Fruit fly (Drosophila melanogaster) whole organism, embryonic: Measurements from ENCODE around the gene Aef1.
A peak's percentile ranks its signal among the peaks of the same experiment; 100 is the strongest.

Source experiments
- B-H1 ChIP-seq: fragments of 200-800 bp; sonication (Bioruptor generic); IDR thresholded peaks from 3 replicates; pipeline ENCODE4 v1.3.6; 2022; ENCODE audit warnings: missing biosample characterization, missing genetic modification characterization
- Blimp-1 ChIP-seq: fragments of 200-800 bp; sonication (Bioruptor generic); optimal IDR thresholded peaks from 3 replicates; lab custom pipeline; 2018; ENCODE audit warnings: missing biosample characterization, missing genetic modification characterization, mild to moderate bottlenecking, moderate library complexity, missing genetic modification reagents
- CG10274 ChIP-seq: fragments of 200-800 bp; sonication (Bioruptor generic); optimal IDR thresholded peaks from 3 replicates; lab custom pipeline; 2017; ENCODE audit warnings: missing biosample characterization, mild to moderate bottlenecking, missing genetic modification characterization
- CG10321 ChIP-seq: fragments of 200-800 bp; sonication (Bioruptor generic); IDR thresholded peaks from 2 replicates; pipeline ENCODE4 v1.3.6; 2022; ENCODE audit warnings: missing biosample characterization, missing genetic modification characterization
- CG10959 ChIP-seq: fragments of 200-800 bp; sonication (Bioruptor generic); IDR thresholded peaks from 2 replicates; pipeline ENCODE4 v1.3.6; 2022; ENCODE audit warnings: missing biosample characterization, missing genetic modification characterization
- CG11696 ChIP-seq: fragments of 200-800 bp; sonication (Bioruptor generic); IDR thresholded peaks from 2 replicates; pipeline ENCODE4 v1.3.6; 2022; ENCODE audit warnings: missing biosample characterization, missing genetic modification characterization
- CG1233 ChIP-seq: fragments of 200-800 bp; sonication (Bioruptor generic); optimal IDR thresholded peaks from 4 replicates; lab custom pipeline; 2018; ENCODE audit warnings: missing biosample characterization, mild to moderate bottlenecking, missing genetic modification characterization
- CG12942 ChIP-seq: fragments of 200-800 bp; sonication (Bioruptor generic); optimal IDR thresholded peaks from 3 replicates; lab custom pipeline; 2016; ENCODE audit warnings: missing biosample characterization, missing genetic modification characterization
- CG17328 ChIP-seq: fragments of 200-800 bp; sonication (Bioruptor generic); IDR thresholded peaks from 2 replicates; pipeline ENCODE4 v1.3.6; 2022; ENCODE audit warnings: missing biosample characterization, missing genetic modification characterization
- CG17385 ChIP-seq: fragments of 200-800 bp; sonication (Bioruptor generic); optimal IDR thresholded peaks from 3 replicates; lab custom pipeline; 2018; ENCODE audit warnings: missing biosample characterization, mild to moderate bottlenecking, missing genetic modification characterization
- CG18262 ChIP-seq: fragments of 200-800 bp; optimal IDR thresholded peaks from 3 replicates; lab custom pipeline; 2019; ENCODE audit warnings: missing biosample characterization, mild to moderate bottlenecking, missing genetic modification characterization, moderate library complexity
- CG4360 ChIP-seq: fragments of 200-800 bp; sonication (Bioruptor generic); IDR thresholded peaks from 2 replicates; pipeline ENCODE4 v1.3.6; 2022; ENCODE audit warnings: missing biosample characterization, missing genetic modification characterization
- CG4730 ChIP-seq: fragments of 200-800 bp; sonication (Bioruptor generic); IDR thresholded peaks from 2 replicates; pipeline ENCODE4 v1.3.6; 2022; ENCODE audit warnings: missing biosample characterization, missing genetic modification characterization
- Camta ChIP-seq: fragments of 200-800 bp; sonication (Bioruptor generic); optimal IDR thresholded peaks from 2 replicates; lab custom pipeline; 2016; ENCODE audit warnings: missing biosample characterization, missing genetic modification characterization
- CoRest ChIP-seq: fragments of 200-800 bp; sonication (Bioruptor generic); optimal IDR thresholded peaks from 3 replicates; lab custom pipeline; 2018; ENCODE audit warnings: missing biosample characterization, mild to moderate bottlenecking, missing genetic modification characterization, moderate library complexity
- D19A ChIP-seq: fragments of 200-800 bp; optimal IDR thresholded peaks from 3 replicates; lab custom pipeline; 2019; ENCODE audit warnings: missing biosample characterization, mild to moderate bottlenecking, missing genetic modification characterization, moderate library complexity
- Deaf1 ChIP-seq: fragments of 200-800 bp; optimal IDR thresholded peaks from 3 replicates; lab custom pipeline; 2019; ENCODE audit warnings: missing biosample characterization, mild to moderate bottlenecking, missing genetic modification characterization, moderate library complexity
- Drgx ChIP-seq: fragments of 200-800 bp; sonication (Bioruptor generic); IDR thresholded peaks from 2 replicates; pipeline ENCODE4 v1.3.6; 2022; ENCODE audit warnings: missing biosample characterization, missing genetic modification characterization
- Ets97D ChIP-seq: fragments of 200-800 bp; sonication (Bioruptor generic); optimal IDR thresholded peaks from 3 replicates; lab custom pipeline; 2016; ENCODE audit warnings: missing biosample characterization, missing genetic modification characterization
- HLHmδ ChIP-seq: fragments of 200-800 bp; sonication (Bioruptor generic); optimal IDR thresholded peaks from 2 replicates; lab custom pipeline; 2018; ENCODE audit warnings: missing biosample characterization, mild to moderate bottlenecking, missing genetic modification characterization, moderate library complexity
- HmgD ChIP-seq: fragments of 200-800 bp; sonication (Bioruptor generic); optimal IDR thresholded peaks from 3 replicates; lab custom pipeline; 2016; ENCODE audit warnings: missing biosample characterization, missing genetic modification characterization
- Hmr ChIP-seq: fragments of 200-800 bp; sonication (Bioruptor generic); optimal IDR thresholded peaks from 3 replicates; lab custom pipeline; 2017; ENCODE audit warnings: mild to moderate bottlenecking, missing biosample characterization, missing genetic modification reagents, missing genetic modification characterization
- Neu2 ChIP-seq: fragments of 200-800 bp; sonication (Bioruptor generic); optimal IDR thresholded peaks from 3 replicates; lab custom pipeline; 2016; ENCODE audit warnings: missing biosample characterization, missing genetic modification characterization, borderline replicate concordance
- Nf-YC ChIP-seq: fragments of 200-800 bp; optimal IDR thresholded peaks from 3 replicates; lab custom pipeline; 2019; ENCODE audit warnings: missing biosample characterization, mild to moderate bottlenecking, missing genetic modification characterization, moderate library complexity
- Oaz ChIP-seq: fragments of 200-800 bp; sonication (Bioruptor generic); IDR thresholded peaks from 2 replicates; pipeline ENCODE4 v1.3.6; 2022; ENCODE audit warnings: missing biosample characterization, missing genetic modification characterization
- ap ChIP-seq: fragments of 200-800 bp; sonication (Bioruptor generic); IDR thresholded peaks from 2 replicates; pipeline ENCODE4 v1.3.6; 2022; ENCODE audit warnings: missing biosample characterization, missing genetic modification characterization
- ase ChIP-seq: fragments of 200-800 bp; sonication (Bioruptor generic); IDR thresholded peaks from 3 replicates; pipeline ENCODE4 v1.3.6; 2022; ENCODE audit warnings: missing biosample characterization, missing genetic modification characterization
- bbx ChIP-seq: fragments of 200-800 bp; sonication (Bioruptor generic); IDR thresholded peaks from 2 replicates; pipeline ENCODE4 v1.3.6; 2022; ENCODE audit warnings: missing biosample characterization, missing genetic modification characterization; ENCODE audit not compliant: partially characterized antibody
- bsh ChIP-seq, 2 experiments: fragments of 200-800 bp; sonication (Bioruptor generic); optimal IDR thresholded peaks; 2 replicates each; lab custom pipeline; 2017 to 2018; ENCODE audit warnings: mild to moderate bottlenecking in 2 of 2, missing biosample characterization in 2 of 2, missing genetic modification characterization in 2 of 2, moderate library complexity in 1 of 2
- btn ChIP-seq: fragments of 200-800 bp; sonication (Bioruptor generic); optimal IDR thresholded peaks from 2 replicates; lab custom pipeline; 2016; ENCODE audit warnings: missing biosample characterization, missing genetic modification characterization
- chinmo ChIP-seq: fragments of 200-800 bp; sonication (Bioruptor generic); IDR thresholded peaks from 4 replicates; pipeline ENCODE4 v1.3.6; 2022; ENCODE audit warnings: missing biosample characterization, missing genetic modification characterization; ENCODE audit not compliant: partially characterized antibody
- crp ChIP-seq, 2 experiments: fragments of 200-800 bp; sonication (Bioruptor generic); optimal IDR thresholded peaks; 2 replicates in 1 of 2; 3 replicates in 1 of 2; lab custom pipeline; 2017; ENCODE audit warnings: missing biosample characterization in 2 of 2, missing genetic modification characterization in 2 of 2, mild to moderate bottlenecking in 1 of 2, moderate library complexity in 1 of 2
- danr ChIP-seq: fragments of 200-800 bp; sonication (Bioruptor generic); IDR thresholded peaks from 2 replicates; pipeline ENCODE4 v1.3.6; 2022; ENCODE audit warnings: missing biosample characterization, missing genetic modification characterization
- gcm ChIP-seq: fragments of 200-800 bp; sonication (Bioruptor generic); optimal IDR thresholded peaks from 2 replicates; lab custom pipeline; 2019; ENCODE audit warnings: missing biosample characterization, mild to moderate bottlenecking, missing genetic modification characterization, moderate library complexity
- hkb ChIP-seq, 2 experiments: fragments of 200-800 bp in 1 of 2; fragments of >200 bp in 1 of 2; sonication (Bioruptor generic) in 1 of 2; IDR thresholded peaks in 1 of 2; optimal IDR thresholded peaks in 1 of 2; 2 replicates each; pipeline versions ENCODE4 v1.3.6 to Lab custom; 2017 to 2022; ENCODE audit warnings: missing biosample characterization in 1 of 2, missing genetic modification characterization in 1 of 2
- kay ChIP-seq: fragments of 200-800 bp; sonication (Bioruptor generic); optimal IDR thresholded peaks from 2 replicates; lab custom pipeline; 2016; ENCODE audit warnings: missing biosample characterization, missing genetic modification characterization
- lmd ChIP-seq: fragments of 200-800 bp; sonication (Bioruptor generic); IDR thresholded peaks from 2 replicates; pipeline ENCODE4 v1.3.6; 2022; ENCODE audit warnings: missing biosample characterization, missing genetic modification characterization
- lov ChIP-seq, 2 experiments: fragments of 200-800 bp in 1 of 2; fragments of >200 bp in 1 of 2; sonication (Bioruptor generic) in 1 of 2; IDR thresholded peaks in 1 of 2; optimal IDR thresholded peaks in 1 of 2; 2 replicates in 1 of 2; 3 replicates in 1 of 2; pipeline versions ENCODE4 v1.3.6 to Lab custom; 2017 to 2022; ENCODE audit warnings: missing biosample characterization in 1 of 2, missing genetic modification characterization in 1 of 2
- mirr ChIP-seq: fragments of 200-800 bp; sonication (Bioruptor generic); optimal IDR thresholded peaks from 3 replicates; lab custom pipeline; 2018; ENCODE audit warnings: missing biosample characterization, mild to moderate bottlenecking, missing genetic modification characterization
- mld ChIP-seq: fragments of 200-800 bp; sonication (Bioruptor generic); IDR thresholded peaks from 3 replicates; pipeline ENCODE4 v1.3.6; 2022; ENCODE audit warnings: missing biosample characterization, missing genetic modification characterization; ENCODE audit not compliant: partially characterized antibody
- oc ChIP-seq: fragments of 200-800 bp; sonication (Bioruptor generic); optimal IDR thresholded peaks from 2 replicates; lab custom pipeline; 2018; ENCODE audit warnings: missing biosample characterization, mild to moderate bottlenecking, missing genetic modification characterization, moderate library complexity
- sens ChIP-seq: fragments of 200-800 bp; sonication (Bioruptor generic); peaks from one replicate; lab custom pipeline; 2016; ENCODE audit warnings: missing biosample characterization, missing genetic modification characterization
- shn ChIP-seq: fragments of 200-800 bp; sonication (Bioruptor generic); optimal IDR thresholded peaks from 3 replicates; lab custom pipeline; 2016; ENCODE audit warnings: missing biosample characterization, missing genetic modification characterization
- tin ChIP-seq: fragments of 200-800 bp; sonication (Bioruptor generic); optimal IDR thresholded peaks from 3 replicates; lab custom pipeline; 2016; ENCODE audit warnings: missing biosample characterization, missing genetic modification characterization
- tll ChIP-seq, 2 experiments: fragments of 200-800 bp in 1 of 2; fragments of >200 bp in 1 of 2; sonication (Bioruptor generic) in 1 of 2; optimal IDR thresholded peaks; 2 replicates each; lab custom pipeline; 2017 to 2019; ENCODE audit warnings: missing biosample characterization in 2 of 2, missing genetic modification characterization in 2 of 2, mild to moderate bottlenecking in 1 of 2, moderate library complexity in 1 of 2
- trh ChIP-seq: fragments of 200-800 bp; sonication (Bioruptor generic); optimal IDR thresholded peaks from 2 replicates; lab custom pipeline; 2016; ENCODE audit warnings: missing biosample characterization, missing genetic modification characterization
- ttk ChIP-seq: fragments of 200-800 bp; sonication (Bioruptor generic); IDR thresholded peaks from 2 replicates; pipeline ENCODE4 v2.1.2; 2022; ENCODE audit warnings: missing biosample characterization, missing genetic modification characterization
- vvl ChIP-seq: fragments of 200-800 bp; sonication (Bioruptor generic); IDR thresholded peaks from 2 replicates; pipeline ENCODE4 v1.3.6; 2022; ENCODE audit warnings: missing biosample characterization, missing genetic modification characterization
- wdn ChIP-seq: fragments of 200-800 bp; sonication (Bioruptor generic); IDR thresholded peaks from 2 replicates; pipeline ENCODE4 v1.3.6; 2022; ENCODE audit warnings: missing biosample characterization, missing genetic modification characterization

The Aef1 gene

dm6 chr3L:21476429-21477006 lies 43.3 kb downstream of the Aef1 start, which contains the start of gene croc (continued):
- TF ChIP-seq Camta (GFP tag; lab: Kevin White, UChicago) (no peak), B-H1 (no peak), mld (GFP tag; lab: Robert Waterston, UW) (no peak), gcm (GFP tag; lab: Kevin White, UChicago) (peak; percentile 94), kay (GFP tag; lab: Kevin White, UChicago) (no peak), Ets97D (GFP tag; lab: Kevin White, UChicago) (peak; percentile 40), CG4730 (GFP tag; lab: Robert Waterston, UW) (no peak), shn (GFP tag; lab: Kevin White, UChicago) (no peak), CoRest (tag; lab: Kevin White, UChicago) (peak; percentile 61), CG11696 (GFP tag; lab: Robert Waterston, UW) (no peak), danr (no peak), Oaz (GFP tag; lab: Robert Waterston, UW) (no peak), hkb (optimal IDR thresholded peaks at IDR 0.05; lab: Kevin White, UChicago) (no peak), hkb (GFP tag; IDR thresholded peaks at IDR 0.05; lab: Robert Waterston, UW) (0 out of 2 replicates have a peak, but pooled peaks have one; percentile 10), ttk (GFP tag; lab: Robert Waterston, UW) (no peak), Nf-YC (tag; lab: Kevin White, UChicago) (peak; percentile 98), CG17328 (GFP tag; lab: Robert Waterston, UW) (peak; percentile 98), CG18262 (tag; lab: Kevin White, UChicago) (no peak), CG10321 (GFP tag; lab: Robert Waterston, UW) (peak; percentile 86), lmd (GFP tag; lab: Robert Waterston, UW) (no peak), chinmo (GFP tag; lab: Robert Waterston, UW) (0 out of 4 replicates have a peak, but pooled peaks have one; percentile 50), Deaf1 (tag; lab: Kevin White, UChicago) (peak; percentile 11), Hmr (peak; percentile 1), wdn (GFP tag; lab: Robert Waterston, UW) (no peak), lov (optimal IDR thresholded peaks at IDR 0.05; lab: Kevin White, UChicago) (no peak), lov (GFP tag; IDR thresholded peaks at IDR 0.05; lab: Robert Waterston, UW) (0 out of 3 replicates have a peak, but pooled peaks have one; percentile 13), tin (peak; percentile 33), CG10959 (GFP tag; lab: Robert Waterston, UW) (no peak), CG10274 (GFP tag; lab: Kevin White, UChicago) (no peak), mirr (GFP tag; lab: Kevin White, UChicago) (no peak), D19A (tag; lab: Kevin White, UChicago) (no peak), Blimp-1 (GFP tag; lab: Kevin White, UChicago) (no peak), trh (GFP tag; lab: Kevin White, UChicago) (no peak), bbx (GFP tag; lab: Robert Waterston, UW) (no peak), tll (GFP tag; optimal IDR thresholded peaks at IDR 0.05; lab: Kevin White, UChicago) (peak; percentile 96 to 98), ase (no peak), sens (GFP tag; lab: Kevin White, UChicago) (peak; percentile 65), CG4360 (peak; percentile 87), CG12942 (GFP tag; lab: Kevin White, UChicago) (no peak), HmgD (GFP tag; lab: Kevin White, UChicago) (peak; percentile 43), Neu2 (GFP tag; lab: Kevin White, UChicago) (peak; percentile 78), CG17385 (GFP tag; lab: Kevin White, UChicago) (peak; percentile 5), btn (GFP tag; lab: Kevin White, UChicago) (no peak), crp (GFP tag; optimal IDR thresholded peaks at IDR 0.05; lab: Kevin White, UChicago) (no peak), HLHmδ (peak; percentile 1), oc (peak; percentile 17), Drgx (no peak), CG1233 (GFP tag; lab: Kevin White, UChicago) (no peak), ap (GFP tag; lab: Robert Waterston, UW) (no peak), vvl (0 out of 2 replicates have a peak, but pooled peaks have one; percentile 49), bsh (GFP tag; optimal IDR thresholded peaks at IDR 0.05; lab: Kevin White, UChicago) (no peak)
